Fruit fly (Drosophila melanogaster) whole organism, embryonic: ENCODE measurements around the gene SdicB.

Source experiments
- Adf1 ChIP-seq: fragments of 200-800 bp; sonication (Bioruptor generic); IDR thresholded peaks from 2 replicates; pipeline ENCODE4 v1.3.6; 2022; ENCODE audit warnings: missing biosample characterization, missing genetic modification characterization
- Atf6 ChIP-seq: fragments of 200-800 bp; sonication (Bioruptor generic); IDR thresholded peaks from 2 replicates; pipeline ENCODE4 v1.3.6; 2022; ENCODE audit warnings: missing biosample characterization, missing genetic modification characterization
- B-H2 ChIP-seq: fragments of 200-800 bp; sonication (Bioruptor generic); optimal IDR thresholded peaks from 2 replicates; lab custom pipeline; 2018; ENCODE audit warnings: missing biosample characterization, mild to moderate bottlenecking, missing genetic modification characterization
- CG1024 ChIP-seq: fragments of 200-800 bp; sonication (Bioruptor generic); IDR thresholded peaks from 2 replicates; pipeline ENCODE4 v1.3.6; 2022; ENCODE audit warnings: missing biosample characterization, missing genetic modification characterization
- CG10565 ChIP-seq: fragments of 200-800 bp; sonication (Bioruptor generic); optimal IDR thresholded peaks from 3 replicates; lab custom pipeline; 2016; ENCODE audit warnings: missing biosample characterization, mild to moderate bottlenecking, missing genetic modification characterization
- CG10654 ChIP-seq: fragments of 200-800 bp; sonication (Bioruptor generic); optimal IDR thresholded peaks from 2 replicates; lab custom pipeline; 2016; ENCODE audit warnings: missing biosample characterization, missing genetic modification characterization
- CG11247 ChIP-seq: fragments of 200-800 bp; sonication (Bioruptor generic); IDR thresholded peaks from 2 replicates; pipeline ENCODE4 v1.3.6; 2022; ENCODE audit warnings: missing biosample characterization, missing genetic modification characterization
- CG13624 ChIP-seq: fragments of 200-800 bp; sonication (Bioruptor generic); optimal IDR thresholded peaks from 2 replicates; lab custom pipeline; 2016; ENCODE audit warnings: missing biosample characterization, missing genetic modification characterization
- CG14050 ChIP-seq: fragments of 200-800 bp; sonication (Bioruptor generic); IDR thresholded peaks from 3 replicates; pipeline ENCODE4 v1.3.6; 2022; ENCODE audit warnings: missing biosample characterization, missing genetic modification characterization
- CG14710 ChIP-seq: fragments of 200-800 bp; sonication (Bioruptor generic); optimal IDR thresholded peaks from 3 replicates; lab custom pipeline; 2019; ENCODE audit warnings: missing biosample characterization, mild to moderate bottlenecking, missing genetic modification characterization, moderate library complexity
- CG15011 ChIP-seq: fragments of 200-800 bp; sonication (Bioruptor generic); optimal IDR thresholded peaks from 3 replicates; lab custom pipeline; 2018; ENCODE audit warnings: missing biosample characterization, mild to moderate bottlenecking, missing genetic modification characterization
- CG1529 ChIP-seq: fragments of 200-800 bp; sonication (Bioruptor generic); optimal IDR thresholded peaks from 3 replicates; lab custom pipeline; 2018; ENCODE audit warnings: missing biosample characterization, missing genetic modification characterization
- CG15514 ChIP-seq: fragments of 200-800 bp; sonication (Bioruptor generic); optimal IDR thresholded peaks from 3 replicates; lab custom pipeline; 2017; ENCODE audit warnings: missing biosample characterization, missing genetic modification characterization, mild to moderate bottlenecking, moderate library complexity, missing genetic modification reagents
- CG16813 ChIP-seq: fragments of 200-800 bp; sonication (Bioruptor generic); IDR thresholded peaks from 3 replicates; pipeline ENCODE4 v1.3.6; 2022; ENCODE audit warnings: missing biosample characterization, missing genetic modification characterization; ENCODE audit not compliant: partially characterized antibody
- CG2712 ChIP-seq: fragments of 200-800 bp; optimal IDR thresholded peaks from 3 replicates; lab custom pipeline; 2019; ENCODE audit warnings: missing biosample characterization, mild to moderate bottlenecking, missing genetic modification characterization, moderate library complexity
- CG30403 ChIP-seq: fragments of 200-800 bp; sonication (Bioruptor generic); optimal IDR thresholded peaks from 3 replicates; lab custom pipeline; 2016; ENCODE audit warnings: missing biosample characterization, missing genetic modification characterization
- CG33557 ChIP-seq: fragments of 200-800 bp; sonication (Bioruptor generic); optimal IDR thresholded peaks from 2 replicates; lab custom pipeline; 2019; ENCODE audit warnings: missing biosample characterization, mild to moderate bottlenecking, missing genetic modification characterization, moderate library complexity
- CG3726 ChIP-seq: fragments of 200-800 bp; sonication (Bioruptor generic); IDR thresholded peaks from 3 replicates; pipeline ENCODE4, ENCODE4 v1.3.6; 2022; ENCODE audit warnings: missing biosample characterization, missing genetic modification characterization
- CG43689 ChIP-seq: fragments of 200-800 bp; sonication (Bioruptor generic); IDR thresholded peaks from 2 replicates; pipeline ENCODE4 v1.3.6; 2022; ENCODE audit warnings: missing biosample characterization, missing genetic modification characterization
- CG4820 ChIP-seq: fragments of 200-800 bp; sonication (Bioruptor generic); optimal IDR thresholded peaks from 3 replicates; lab custom pipeline; 2016; ENCODE audit warnings: missing biosample characterization, missing genetic modification characterization
- CG6272 ChIP-seq: fragments of 200-800 bp; sonication (Bioruptor generic); IDR thresholded peaks from 2 replicates; pipeline ENCODE4 v1.3.6; 2022; ENCODE audit warnings: missing biosample characterization, missing genetic modification characterization
- CG6854 ChIP-seq: fragments of 200-800 bp; sonication (Bioruptor generic); optimal IDR thresholded peaks from 3 replicates; lab custom pipeline; 2017; ENCODE audit warnings: missing biosample characterization, mild to moderate bottlenecking, missing genetic modification characterization
- CG7963 ChIP-seq: fragments of 200-800 bp; sonication (Bioruptor generic); IDR thresholded peaks from 3 replicates; pipeline ENCODE4 v1.3.6; 2022; ENCODE audit warnings: missing biosample characterization, missing genetic modification characterization; ENCODE audit not compliant: partially characterized antibody
- CG9215 ChIP-seq: fragments of 200-800 bp; sonication (Bioruptor generic); IDR thresholded peaks from 2 replicates; pipeline ENCODE4 v1.3.6; 2022; ENCODE audit warnings: missing biosample characterization, missing genetic modification characterization
- CG9609 ChIP-seq: fragments of 200-800 bp; sonication (Bioruptor generic); optimal IDR thresholded peaks from 3 replicates; lab custom pipeline; 2016; ENCODE audit warnings: missing biosample characterization, missing genetic modification characterization
- CTCF ChIP-seq: fragments of 200-800 bp; sonication (Bioruptor generic); optimal IDR thresholded peaks from 2 replicates; lab custom pipeline; 2017; ENCODE audit warnings: missing biosample characterization, mild to moderate bottlenecking, missing genetic modification characterization, moderate library complexity
- Dfd ChIP-seq, 2 experiments: fragments of >200 bp; optimal IDR thresholded peaks; 2 replicates each; lab custom pipeline; 2017; ENCODE audit warnings: missing biosample characterization in 2 of 2, missing genetic modification characterization in 2 of 2
- Dip3 ChIP-seq: fragments of 200-800 bp; sonication (Bioruptor generic); optimal IDR thresholded peaks from 3 replicates; lab custom pipeline; 2016; ENCODE audit warnings: missing biosample characterization, missing genetic modification characterization
- Doc2 ChIP-seq: fragments of 200-800 bp; sonication (Bioruptor generic); IDR thresholded peaks from 2 replicates; pipeline ENCODE4 v1.3.6; 2022; ENCODE audit warnings: missing biosample characterization, missing genetic modification characterization
- Doc3 ChIP-seq: fragments of 200-800 bp; sonication (Bioruptor generic); IDR thresholded peaks from 3 replicates; pipeline ENCODE4 v1.3.6; 2022; ENCODE audit warnings: missing biosample characterization, missing genetic modification characterization; ENCODE audit not compliant: partially characterized antibody
- Drgx ChIP-seq: fragments of 200-800 bp; sonication (Bioruptor generic); IDR thresholded peaks from 2 replicates; pipeline ENCODE4 v1.3.6; 2022; ENCODE audit warnings: missing biosample characterization, missing genetic modification characterization
- HLH54F ChIP-seq: fragments of 200-800 bp; sonication (Bioruptor generic); optimal IDR thresholded peaks from 3 replicates; lab custom pipeline; 2016; ENCODE audit warnings: missing biosample characterization, missing genetic modification characterization
- MTF-1 ChIP-seq: fragments of 200-800 bp; sonication (Bioruptor generic); optimal IDR thresholded peaks from 2 replicates; lab custom pipeline; 2018; ENCODE audit warnings: missing biosample characterization, mild to moderate bottlenecking, missing genetic modification characterization, borderline replicate concordance
- NC2α ChIP-seq: fragments of 200-800 bp; sonication (Bioruptor generic); optimal IDR thresholded peaks from 2 replicates; lab custom pipeline; 2016; ENCODE audit warnings: missing biosample characterization, missing genetic modification characterization
- ac ChIP-seq: fragments of 200-800 bp; sonication (Bioruptor generic); optimal IDR thresholded peaks from 3 replicates; lab custom pipeline; 2017; ENCODE audit warnings: missing biosample characterization, mild to moderate bottlenecking, missing genetic modification characterization
- bcd ChIP-seq: fragments of 200-800 bp; sonication (Bioruptor generic); optimal IDR thresholded peaks from 2 replicates; lab custom pipeline; 2017; ENCODE audit warnings: missing biosample characterization, mild to moderate bottlenecking, missing genetic modification characterization
- chn ChIP-seq: fragments of 200-800 bp; sonication (Bioruptor generic); optimal IDR thresholded peaks from 2 replicates; lab custom pipeline; 2016; ENCODE audit warnings: missing biosample characterization, missing genetic modification characterization
- crc ChIP-seq: fragments of 200-800 bp; sonication (Bioruptor generic); optimal IDR thresholded peaks from 2 replicates; lab custom pipeline; 2016; ENCODE audit warnings: missing biosample characterization, missing genetic modification characterization
- crol ChIP-seq: fragments of 200-800 bp; sonication (Bioruptor generic); IDR thresholded peaks from 2 replicates; pipeline ENCODE4 v1.3.6; 2022; ENCODE audit warnings: missing biosample characterization, missing genetic modification characterization
- esg ChIP-seq: fragments of 200-800 bp; sonication (Bioruptor generic); conservative IDR thresholded peaks from 2 replicates; pipeline ENCODE4 v1.3.6; 2022; ENCODE audit warnings: missing biosample characterization, missing genetic modification characterization
- ewg ChIP-seq: fragments of 200-800 bp; sonication (Bioruptor generic); optimal IDR thresholded peaks from 3 replicates; lab custom pipeline; 2017; ENCODE audit warnings: mild to moderate bottlenecking, missing biosample characterization, missing genetic modification reagents, missing genetic modification characterization
- gfzf ChIP-seq: fragments of 200-800 bp; sonication (Bioruptor generic); optimal IDR thresholded peaks from 2 replicates; lab custom pipeline; 2016; ENCODE audit warnings: missing biosample characterization, mild to moderate bottlenecking, missing genetic modification characterization, moderate library complexity
- gro ChIP-seq: fragments of 200-800 bp; sonication (Bioruptor generic); optimal IDR thresholded peaks from 2 replicates; lab custom pipeline; 2016; ENCODE audit warnings: missing biosample characterization, missing genetic modification characterization
- inv ChIP-seq: fragments of 200-800 bp; sonication (Bioruptor generic); IDR thresholded peaks from 2 replicates; pipeline ENCODE4 v1.3.6; 2022; ENCODE audit warnings: missing biosample characterization, missing genetic modification characterization; ENCODE audit not compliant: partially characterized antibody
- prd ChIP-seq, 3 experiments: fragments of >200 bp in 2 of 3; fragments of 200-800 bp in 1 of 3; sonication (Bioruptor generic) in 1 of 3; optimal IDR thresholded peaks in 2 of 3; IDR thresholded peaks in 1 of 3; 2 replicates in 2 of 3; 3 replicates in 1 of 3; pipeline versions ENCODE4 v1.3.6 to Lab custom; 2017 to 2022; ENCODE audit warnings: missing biosample characterization in 1 of 3, missing genetic modification characterization in 1 of 3
- pum ChIP-seq: fragments of 200-800 bp; sonication (Bioruptor generic); optimal IDR thresholded peaks from 2 replicates; lab custom pipeline; 2016; ENCODE audit warnings: missing biosample characterization, missing genetic modification characterization
- tin ChIP-seq: fragments of 200-800 bp; sonication (Bioruptor generic); optimal IDR thresholded peaks from 3 replicates; lab custom pipeline; 2016; ENCODE audit warnings: missing biosample characterization, missing genetic modification characterization
- ttk ChIP-seq: fragments of 200-800 bp; sonication (Bioruptor generic); IDR thresholded peaks from 2 replicates; pipeline ENCODE4 v2.1.2; 2022; ENCODE audit warnings: missing biosample characterization, missing genetic modification characterization
- twi ChIP-seq: fragments of 200-800 bp; optimal IDR thresholded peaks from 2 replicates; lab custom pipeline; 2019; ENCODE audit warnings: missing biosample characterization, mild to moderate bottlenecking, missing genetic modification characterization, moderate library complexity
- unpg ChIP-seq: fragments of 200-800 bp; sonication (Bioruptor generic); optimal IDR thresholded peaks from 3 replicates; lab custom pipeline; 2018; ENCODE audit warnings: missing biosample characterization, mild to moderate bottlenecking, missing genetic modification characterization, moderate library complexity

Gene SdicB

DNA sequence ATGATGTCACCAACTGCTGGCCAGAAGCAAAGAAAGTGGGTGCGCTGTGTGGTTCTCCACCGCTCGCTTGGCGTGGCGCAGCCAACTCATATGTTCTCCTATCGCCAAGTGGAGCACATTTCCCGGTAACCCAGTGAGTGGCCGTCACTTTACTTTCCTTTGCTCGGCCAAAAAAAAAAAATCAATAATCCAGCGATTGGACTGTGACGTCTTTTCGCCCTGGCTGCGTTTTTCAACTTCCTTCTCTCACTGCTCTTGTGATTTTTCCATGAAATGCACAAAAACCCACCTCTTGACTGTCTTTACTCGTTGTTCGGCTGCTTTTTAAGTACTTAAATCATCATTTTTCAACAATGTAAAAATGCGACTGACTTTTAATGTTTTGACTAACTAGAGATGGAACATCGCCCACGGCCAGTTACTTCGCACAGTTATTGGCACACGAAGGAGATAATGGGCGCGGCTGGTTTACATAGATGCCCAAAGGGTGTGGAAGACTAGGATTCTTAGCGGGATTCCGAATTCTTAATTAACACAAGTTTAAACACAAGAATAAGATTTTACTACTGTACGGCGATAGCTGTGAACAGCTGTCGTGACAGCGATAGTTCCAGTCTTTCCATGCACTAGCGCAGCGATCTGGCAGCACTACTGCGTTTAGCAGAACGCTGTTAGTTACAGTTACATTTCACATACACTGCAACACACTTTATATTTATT, 26.6 kb upstream of the SdicB start, which contains the start of gene sw (continued):
- TF ChIP-seq CG30403 (GFP tag; lab: Kevin White, UChicago) = peak; percentile 52
- TF ChIP-seq B-H2 (GFP tag; lab: Kevin White, UChicago) = peak; percentile 61
- TF ChIP-seq CG10654 (GFP tag; lab: Kevin White, UChicago) = peak; percentile 24
- no peak for TF ChIP-seq CG15011 (GFP tag; lab: Kevin White, UChicago)
- TF ChIP-seq prd (optimal IDR thresholded peaks at IDR 0.05; lab: Kevin White, UChicago) = no peak
- peak; percentile 83 for TF ChIP-seq prd (GFP tag; IDR thresholded peaks at IDR 0.05; lab: Robert Waterston, UW)
- peak; percentile 62 for TF ChIP-seq pum (GFP tag; lab: Kevin White, UChicago)
- peak; percentile 63 for TF ChIP-seq twi (tag; lab: Kevin White, UChicago)
- TF ChIP-seq crol (GFP tag; lab: Robert Waterston, UW) = no peak
- peak; percentile 85 for TF ChIP-seq CG9215 (GFP tag; lab: Robert Waterston, UW)
- TF ChIP-seq CG14050 (GFP tag; lab: Robert Waterston, UW) = peak; percentile 39; the same call in 2 of the 3 replicates
- peak; percentile 49 for TF ChIP-seq unpg
- peak; percentile 95 for TF ChIP-seq inv (GFP tag; lab: Robert Waterston, UW)
- no peak for TF ChIP-seq ac
- TF ChIP-seq Doc2 (GFP tag; lab: Robert Waterston, UW) = no peak
- TF ChIP-seq CG3726 (GFP tag; lab: Robert Waterston, UW) = no peak
- TF ChIP-seq CG15514 (GFP tag; lab: Kevin White, UChicago) = peak; percentile 53
- TF ChIP-seq Atf6 (GFP tag; lab: Robert Waterston, UW) = peak; percentile 55; the same call in 1 of the 2 replicates
- TF ChIP-seq MTF-1 = no peak
- peak; percentile 90 for TF ChIP-seq Doc3 (GFP tag; lab: Robert Waterston, UW)
- TF ChIP-seq tin (GFP tag; lab: Kevin White, UChicago) = peak; percentile 59
- TF ChIP-seq CG1529 (GFP tag; lab: Kevin White, UChicago) = no peak
- peak; percentile 76 for TF ChIP-seq CG2712 (tag; lab: Kevin White, UChicago)
- TF ChIP-seq CG14710 (tag; lab: Kevin White, UChicago) = peak; percentile 69
- TF ChIP-seq CG33557 = peak; percentile 56
- TF ChIP-seq chn (GFP tag; lab: Kevin White, UChicago) = peak; percentile 41
- TF ChIP-seq CG9609 (GFP tag; lab: Kevin White, UChicago) = peak; percentile 40
- no peak for TF ChIP-seq NC2α (GFP tag; lab: Kevin White, UChicago)
- TF ChIP-seq esg (GFP tag; lab: Robert Waterston, UW) = peak; percentile 60
- TF ChIP-seq crc = no peak
- peak; percentile 23 for TF ChIP-seq gro (GFP tag; lab: Kevin White, UChicago)
- TF ChIP-seq ttk (GFP tag; lab: Robert Waterston, UW) = peak; percentile 57
- TF ChIP-seq Adf1 = peak; percentile 16; the same call in 1 of the 2 replicates
- TF ChIP-seq CTCF (GFP tag; lab: Kevin White, UChicago) = no peak
- no peak for TF ChIP-seq CG10565 (GFP tag; lab: Kevin White, UChicago)
- no peak for TF ChIP-seq CG6854
- TF ChIP-seq CG11247 = peak; percentile 45
- TF ChIP-seq CG16813 (GFP tag; lab: Robert Waterston, UW) = peak; percentile 96
- no peak for TF ChIP-seq Drgx (GFP tag; lab: Robert Waterston, UW)
- peak; percentile 33 for TF ChIP-seq ewg
- no peak for TF ChIP-seq Dfd (GFP tag; optimal IDR thresholded peaks at IDR 0.05; lab: Kevin White, UChicago)
- TF ChIP-seq CG13624 = peak; percentile 79
- TF ChIP-seq CG6272 (GFP tag; lab: Robert Waterston, UW) = peak; percentile 81
- TF ChIP-seq CG1024 = no peak
- peak; percentile 74 for TF ChIP-seq HLH54F (GFP tag; lab: Kevin White, UChicago)
- peak; percentile 63 for TF ChIP-seq Dip3 (GFP tag; lab: Kevin White, UChicago)
- peak; percentile 41 for TF ChIP-seq CG4820 (GFP tag; lab: Kevin White, UChicago)
- TF ChIP-seq CG43689 (GFP tag; lab: Robert Waterston, UW) = no peak
- no peak for TF ChIP-seq gfzf (GFP tag; lab: Kevin White, UChicago)
- peak; percentile 46 for TF ChIP-seq bcd (GFP tag; lab: Kevin White, UChicago)
- TF ChIP-seq CG7963 (GFP tag; lab: Robert Waterston, UW) = peak; percentile 80
